Worm (Caenorhabditis elegans) whole organism, young adult: ENCODE measurements around the gene vhl-1.

Experiments
- T07F8.4 ChIP-seq: sonication (generic microtip); optimal IDR thresholded peaks from 2 replicates; lab custom pipeline; 2016; ENCODE audit warnings: mild to moderate bottlenecking, missing genetic modification characterization, moderate library complexity, missing compliant biosample characterization
- ama-1 ChIP-seq, 3 experiments: fragments of 150-350 bp in 1 of 3; sonication (generic microtip) in 2 of 3; optimal IDR thresholded peaks; 2 replicates each; lab custom pipeline; 2014 to 2018; ENCODE audit warnings: missing biosample characterization in 2 of 3, missing genetic modification characterization in 2 of 3, missing genetic modification reagents in 2 of 3
- die-1 ChIP-seq: sonication (generic microtip); optimal IDR thresholded peaks from 2 replicates; lab custom pipeline; 2016; ENCODE audit warnings: missing genotype, mild to moderate bottlenecking, missing genetic modification characterization, missing compliant biosample characterization
- dpl-1 ChIP-seq: fragments of 150-350 bp; optimal IDR thresholded peaks from 2 replicates; lab custom pipeline; 2014; ENCODE audit warnings: missing biosample characterization, missing genetic modification reagents, missing genetic modification characterization
- egl-44 ChIP-seq: fragments of 200-800 bp; sonication (Bioruptor generic); IDR thresholded peaks from 2 replicates; pipeline ENCODE4 v1.3.6; 2022; ENCODE audit warnings: missing genetic modification reagents, missing genetic modification characterization, missing compliant biosample characterization
- gei-17 ChIP-seq: fragments of 200-800 bp; sonication (Bioruptor generic); optimal IDR thresholded peaks from 2 replicates; lab custom pipeline; 2018; ENCODE audit warnings: mild to moderate bottlenecking, missing genetic modification characterization, missing compliant biosample characterization
- lin-35 ChIP-seq, 3 experiments: fragments of 150-350 bp in 2 of 3; sonication (generic microtip) in 1 of 3; optimal IDR thresholded peaks; 2 replicates each; lab custom pipeline; 2014 to 2018; ENCODE audit warnings: missing biosample characterization in 3 of 3, missing genetic modification characterization in 3 of 3, missing genetic modification reagents in 3 of 3
- nfya-1 ChIP-seq: sonication (generic microtip); optimal IDR thresholded peaks from 2 replicates; lab custom pipeline; 2017; ENCODE audit warnings: antibody characterized with exemption, missing compliant biosample characterization, missing genetic modification characterization, borderline replicate concordance; ENCODE audit not compliant: insufficient read depth
- pha-4 ChIP-seq: fragments of 150-350 bp; sonication (generic microtip); optimal IDR thresholded peaks from 2 replicates; lab custom pipeline; 2014; ENCODE audit warnings: missing biosample characterization, missing genetic modification reagents, missing genetic modification characterization
- snpc-1.1 ChIP-seq: sonication (generic microtip); optimal IDR thresholded peaks from 2 replicates; lab custom pipeline; 2017; ENCODE audit warnings: missing genetic modification characterization, mild to moderate bottlenecking, missing compliant biosample characterization, antibody characterized with exemption, moderate library complexity, missing genotype, missing genetic modification reagents; ENCODE audit not compliant: insufficient read depth
- somi-1 ChIP-seq: fragments of 200-800 bp; sonication (Bioruptor generic); optimal IDR thresholded peaks from 2 replicates; lab custom pipeline; 2018; ENCODE audit warnings: mild to moderate bottlenecking, missing genetic modification characterization, missing compliant biosample characterization
- sptf-2 ChIP-seq: fragments of 200-800 bp; sonication (Bioruptor generic); optimal IDR thresholded peaks from 2 replicates; lab custom pipeline; 2018; ENCODE audit warnings: mild to moderate bottlenecking, missing genetic modification characterization, missing compliant biosample characterization
- ztf-28 ChIP-seq: fragments of 200-800 bp; sonication (Bioruptor generic); IDR thresholded peaks from 2 replicates; pipeline ENCODE4 v1.3.6; 2022; ENCODE audit warnings: missing genetic modification reagents, missing genetic modification characterization, missing compliant biosample characterization

ce11 chrX:11329424-11329823 lies 22.3 kb downstream of the vhl-1 start, which contains the start of gene npr-9:
- TF ChIP-seq egl-44 (no peak), sptf-2 (GFP tag; lab: Kevin White, UChicago) (no peak), T07F8.4 (tag; lab: Kevin White, UChicago) (no peak), gei-17 (GFP tag; lab: Kevin White, UChicago) (no peak), pha-4 (tag; lab: Kevin White, UChicago) (no peak), die-1 (tag; lab: Kevin White, UChicago) (no peak), dpl-1 (no peak), ama-1 (optimal IDR thresholded peaks at IDR 0.05; lab: Kevin White, UChicago) (no peak), ama-1 (GFP tag; optimal IDR thresholded peaks at IDR 0.05; lab: Kevin White, UChicago) (no peak), lin-35 (GFP tag; optimal IDR thresholded peaks at IDR 0.05; lab: Kevin White, UChicago) (no peak), snpc-1.1 (tag; lab: Kevin White, UChicago) (no peak), ztf-28 (GFP tag; lab: Robert Waterston, UW) (no peak), somi-1 (GFP tag; lab: Kevin White, UChicago) (no peak), nfya-1 (tag; lab: Kevin White, UChicago) (no peak)
